Worm (Caenorhabditis elegans) whole organism, midembryonic: Measurements from ENCODE around the gene K06G5.3.

Experiments
- T22C8.4 ChIP-seq: fragments of 200-800 bp; sonication (Bioruptor generic); IDR thresholded peaks from 2 replicates; pipeline ENCODE4 v1.3.6; 2022; ENCODE audit warnings: missing genetic modification characterization, missing compliant biosample characterization
- cog-1 ChIP-seq: sonication (generic microtip); optimal IDR thresholded peaks from 2 replicates; lab custom pipeline; 2016; ENCODE audit warnings: missing genetic modification characterization, missing compliant biosample characterization
- flt-1 ChIP-seq: fragments of 200-800 bp; sonication (Bioruptor generic); IDR thresholded peaks from 2 replicates; pipeline ENCODE4 v1.3.6; 2022; ENCODE audit warnings: missing genetic modification characterization, missing compliant biosample characterization
- klf-2 ChIP-seq: fragments of 200-800 bp; sonication (Bioruptor generic); conservative IDR thresholded peaks from 2 replicates; pipeline ENCODE4 v1.3.6; 2022; ENCODE audit warnings: missing genetic modification reagents, missing genetic modification characterization, missing compliant biosample characterization
- ref-1 ChIP-seq: fragments of 200-800 bp; sonication (Bioruptor generic); conservative IDR thresholded peaks from 2 replicates; pipeline ENCODE4 v1.3.6; 2022; ENCODE audit warnings: missing genetic modification reagents, missing genetic modification characterization, missing compliant biosample characterization
- tab-1 ChIP-seq: fragments of 200-800 bp; sonication (Bioruptor generic); IDR thresholded peaks from 2 replicates; pipeline ENCODE4 v1.3.6; 2022; ENCODE audit warnings: missing genetic modification characterization, missing compliant biosample characterization
- ztf-23 ChIP-seq: fragments of 200-800 bp; sonication (Bioruptor generic); IDR thresholded peaks from 2 replicates; pipeline ENCODE4 v1.3.6; 2022; ENCODE audit warnings: missing genetic modification reagents, missing genetic modification characterization, missing compliant biosample characterization
- ztf-29 ChIP-seq: fragments of 200-800 bp; sonication (Bioruptor generic); IDR thresholded peaks from 2 replicates; pipeline ENCODE4 v1.3.6; 2022; ENCODE audit warnings: missing genetic modification reagents, missing genetic modification characterization, missing compliant biosample characterization

ce11 chrX:14185631-14186030 lies 37.4 kb downstream of the K06G5.3 start:
- TF ChIP-seq ztf-29 (GFP tag; lab: Robert Waterston, UW): no peak
- TF ChIP-seq flt-1 (GFP tag; lab: Robert Waterston, UW): no peak
- no peak for TF ChIP-seq cog-1 (tag; lab: Kevin White, UChicago)
- no peak for TF ChIP-seq ref-1 (GFP tag; lab: Robert Waterston, UW)
- no peak for TF ChIP-seq ztf-23 (GFP tag; lab: Robert Waterston, UW)
- no peak for TF ChIP-seq tab-1 (GFP tag; lab: Robert Waterston, UW)
- TF ChIP-seq klf-2 (GFP tag; lab: Robert Waterston, UW): no peak
- TF ChIP-seq T22C8.4 (GFP tag; lab: Robert Waterston, UW): no peak
